Fruit fly (Drosophila melanogaster): ENCODE data around the gene chinmo.

chinmo gene

DNA sequence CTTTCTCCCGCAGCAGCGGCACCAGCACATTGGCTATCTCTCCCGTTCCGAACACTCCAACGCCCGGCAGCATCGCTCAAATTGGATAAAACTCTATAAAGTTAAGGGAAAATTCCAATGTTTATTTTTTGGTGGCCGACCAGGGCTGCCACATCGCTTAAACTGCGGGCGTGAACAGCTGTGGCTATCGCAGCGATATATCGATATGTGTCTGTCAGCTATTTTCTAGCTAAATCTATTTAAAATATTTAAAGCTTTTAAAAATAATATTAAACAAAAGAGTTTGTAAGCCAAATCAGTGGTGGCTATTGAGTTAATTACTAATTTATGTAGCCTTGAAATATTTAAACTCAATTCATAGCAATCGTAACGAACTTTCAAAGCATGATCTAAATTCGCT, 100.9 kb downstream of the chinmo start, which contains the start of the genes CG17712 and CG17648 (continued):
- TF ChIP-seq hkb (optimal IDR thresholded peaks at IDR 0.05) (no peak), hkb (GFP tag; IDR thresholded peaks at IDR 0.05) (no peak), grau (tag; optimal IDR thresholded peaks at IDR 0.05) (no peak), CG32532 (GFP tag; IDR thresholded peaks at IDR 0.05) (no peak), CG17361 (GFP tag; IDR thresholded peaks at IDR 0.05) (no peak), CG33557 (GFP tag; optimal IDR thresholded peaks at IDR 0.05) (no peak), Hr39 (optimal IDR thresholded peaks at IDR 0.05) (no peak), NFAT (GFP tag; IDR thresholded peaks at IDR 0.05) (peak; percentile 38; the same call in 1 of the 2 replicates), CG2712 (tag; optimal IDR thresholded peaks at IDR 0.05) (no peak), CG18599 (GFP tag; optimal IDR thresholded peaks at IDR 0.05) (no peak), CG32767 (GFP tag; IDR thresholded peaks at IDR 0.05) (no peak), CG11695 (GFP tag; IDR thresholded peaks at IDR 0.05) (no peak), grn (GFP tag; optimal IDR thresholded peaks at IDR 0.05) (no peak), CG10274 (GFP tag; optimal IDR thresholded peaks at IDR 0.05) (no peak), Doc2 (GFP tag; IDR thresholded peaks at IDR 0.05) (no peak), CG17829 (tag; optimal IDR thresholded peaks at IDR 0.05) (peak; percentile 9), CG4820 (GFP tag; optimal IDR thresholded peaks at IDR 0.05) (no peak), cg (GFP tag; optimal IDR thresholded peaks at IDR 0.05) (no peak), Oaz (GFP tag; IDR thresholded peaks at IDR 0.05) (no peak), bowl (GFP tag; IDR thresholded peaks at IDR 0.05) (no peak), CG4282 (GFP tag; optimal IDR thresholded peaks at IDR 0.05) (no peak), Hmr (GFP tag; optimal IDR thresholded peaks at IDR 0.05) (no peak), klu (GFP tag; IDR thresholded peaks at IDR 0.05) (no peak), CG2875 (GFP tag; optimal IDR thresholded peaks at IDR 0.05) (no peak), sens-2 (GFP tag; IDR thresholded peaks at IDR 0.05) (no peak), CG13624 (GFP tag; optimal IDR thresholded peaks at IDR 0.05) (no peak), CG4617 (GFP tag; optimal IDR thresholded peaks at IDR 0.05; ENCODE audit: borderline replicate concordance) (peak; percentile 64), CG32772 (GFP tag; IDR thresholded peaks at IDR 0.05) (no peak), trem (tag; optimal IDR thresholded peaks at IDR 0.05) (peak; percentile 63), zfh2 (GFP tag; optimal IDR thresholded peaks at IDR 0.05) (no peak), schlank (tag; optimal IDR thresholded peaks at IDR 0.05) (no peak), lbe (GFP tag; optimal IDR thresholded peaks at IDR 0.05) (no peak), sim (GFP tag; IDR thresholded peaks at IDR 0.05) (no peak), C15 (GFP tag; IDR thresholded peaks at IDR 0.05) (no peak), CG8290 (GFP tag; optimal IDR thresholded peaks at IDR 0.05) (no peak), CG8290 (tag; optimal IDR thresholded peaks at IDR 0.05) (peak in 1 of 2 experiments; percentile 16), CG10565 (GFP tag; optimal IDR thresholded peaks at IDR 0.05) (no peak), HmgZ (tag; optimal IDR thresholded peaks at IDR 0.05) (no peak), Mrtf (GFP tag; IDR thresholded peaks at IDR 0.05) (no peak), CG9215 (GFP tag; IDR thresholded peaks at IDR 0.05) (no peak), B-H1 (GFP tag; IDR thresholded peaks at IDR 0.05) (no peak), CG3407 (GFP tag; optimal IDR thresholded peaks at IDR 0.05) (no peak), Xbp1 (GFP tag; optimal IDR thresholded peaks at IDR 0.05) (no peak), Aef1 (GFP tag; IDR thresholded peaks at IDR 0.05) (no peak), zen2 (GFP tag; IDR thresholded peaks at IDR 0.05; ENCODE audit: partially characterized antibody) (peak; percentile 71; the same call in 2 of the 3 replicates), CG13296 (GFP tag; optimal IDR thresholded peaks at IDR 0.05) (no peak), CG2678 (tag; optimal IDR thresholded peaks at IDR 0.05) (no peak), CG31224 (GFP tag; IDR thresholded peaks at IDR 0.05) (no peak), Hr51 (GFP tag; optimal IDR thresholded peaks at IDR 0.05) (no peak), CG18619 (GFP tag; optimal IDR thresholded peaks at IDR 0.05) (no peak), jigr1 (GFP tag; IDR thresholded peaks at IDR 0.05) (peak; percentile 45; the same call in 1 of the 3 replicates), dati (GFP tag; IDR thresholded peaks at IDR 0.05) (no peak), Max (GFP tag; optimal IDR thresholded peaks at IDR 0.05) (no peak), CG12299 (tag; optimal IDR thresholded peaks at IDR 0.05) (no peak)
